Fruit fly (Drosophila melanogaster) whole organism, adult: ENCODE measurements around the gene GstD3.

ENCODE experiments used
- CG11617 ChIP-seq: fragments of 200-800 bp; sonication (Bioruptor generic); optimal IDR thresholded peaks from 2 replicates; lab custom pipeline; 2017; ENCODE audit warnings: mild to moderate bottlenecking, missing biosample characterization, missing genetic modification reagents, missing genetic modification characterization
- CG12768 ChIP-seq: fragments of 200-800 bp; sonication (Bioruptor generic); optimal IDR thresholded peaks from 2 replicates; lab custom pipeline; 2017; ENCODE audit warnings: missing biosample characterization, missing genetic modification characterization, mild to moderate bottlenecking, moderate library complexity, missing genetic modification reagents
- CG14711 ChIP-seq: fragments of 200-800 bp; sonication (Bioruptor generic); optimal IDR thresholded peaks from 2 replicates; lab custom pipeline; 2018; ENCODE audit warnings: missing biosample characterization, mild to moderate bottlenecking, missing genetic modification characterization, moderate library complexity
- CG1620 ChIP-seq: fragments of 200-800 bp; sonication (Bioruptor generic); optimal IDR thresholded peaks from 2 replicates; lab custom pipeline; 2016; ENCODE audit warnings: missing biosample characterization, missing genetic modification characterization
- CG33017 ChIP-seq: fragments of 200-800 bp; sonication (Bioruptor generic); optimal IDR thresholded peaks from 2 replicates; lab custom pipeline; 2018; ENCODE audit warnings: missing biosample characterization, mild to moderate bottlenecking, missing genetic modification characterization, moderate library complexity
- CG5204 ChIP-seq: fragments of 200-800 bp; sonication (Bioruptor generic); optimal IDR thresholded peaks from 2 replicates; lab custom pipeline; 2016; ENCODE audit warnings: missing biosample characterization, missing genetic modification characterization
- CG7045 ChIP-seq: fragments of 200-800 bp; sonication (Bioruptor generic); optimal IDR thresholded peaks from 2 replicates; lab custom pipeline; 2017; ENCODE audit warnings: missing biosample characterization, mild to moderate bottlenecking, missing genetic modification characterization
- CG7101 ChIP-seq: fragments of 200-800 bp; sonication (Bioruptor generic); optimal IDR thresholded peaks from 2 replicates; lab custom pipeline; 2018; ENCODE audit warnings: missing biosample characterization, mild to moderate bottlenecking, missing genetic modification characterization, moderate library complexity
- Clk ChIP-seq: fragments of 200-800 bp; sonication (Bioruptor generic); optimal IDR thresholded peaks from 2 replicates; lab custom pipeline; 2017; ENCODE audit warnings: missing biosample characterization, missing genetic modification characterization
- Crg-1 ChIP-seq: fragments of 200-800 bp; sonication (Bioruptor generic); optimal IDR thresholded peaks from 2 replicates; lab custom pipeline; 2016; ENCODE audit warnings: missing biosample characterization, missing genetic modification characterization
- Hr96 ChIP-seq: fragments of 200-800 bp; sonication (Bioruptor generic); optimal IDR thresholded peaks from 2 replicates; lab custom pipeline; 2016; ENCODE audit warnings: missing biosample characterization, missing genetic modification characterization
- Mnt ChIP-seq: fragments of 200-800 bp; sonication (Bioruptor generic); optimal IDR thresholded peaks from 2 replicates; lab custom pipeline; 2016; ENCODE audit warnings: missing biosample characterization, mild to moderate bottlenecking, missing genetic modification characterization
- bab1 ChIP-seq: fragments of 200-800 bp; sonication (Bioruptor generic); optimal IDR thresholded peaks from 3 replicates; lab custom pipeline; 2019; ENCODE audit warnings: missing biosample characterization, mild to moderate bottlenecking, missing genetic modification characterization, moderate library complexity
- cic ChIP-seq: fragments of 200-800 bp; sonication (Bioruptor generic); optimal IDR thresholded peaks from 2 replicates; lab custom pipeline; 2017; ENCODE audit warnings: missing biosample characterization, mild to moderate bottlenecking, missing genetic modification characterization, moderate library complexity
- cnc ChIP-seq, 2 experiments: fragments of >200 bp; optimal IDR thresholded peaks; 2 replicates each; lab custom pipeline; 2017
- kay ChIP-seq: fragments of 200-800 bp; sonication (Bioruptor generic); peaks from one replicate; lab custom pipeline; 2016; ENCODE audit warnings: missing biosample characterization, missing genetic modification characterization, borderline replicate concordance
- ovo ChIP-seq: fragments of 200-800 bp; sonication (Bioruptor generic); optimal IDR thresholded peaks from 2 replicates; lab custom pipeline; 2016; ENCODE audit warnings: missing biosample characterization, missing genetic modification characterization
- pad ChIP-seq: fragments of 200-800 bp; sonication (Bioruptor generic); optimal IDR thresholded peaks from 3 replicates; lab custom pipeline; 2017; ENCODE audit warnings: missing biosample characterization, missing genetic modification characterization, mild to moderate bottlenecking, moderate library complexity, missing genetic modification reagents
- tj ChIP-seq: fragments of 200-800 bp; sonication (Bioruptor generic); optimal IDR thresholded peaks from 3 replicates; lab custom pipeline; 2017; ENCODE audit warnings: missing biosample characterization, mild to moderate bottlenecking, missing genetic modification characterization, moderate library complexity
- toe ChIP-seq: fragments of 200-800 bp; sonication (Bioruptor generic); optimal IDR thresholded peaks from 2 replicates; lab custom pipeline; 2016; ENCODE audit warnings: missing biosample characterization, missing genetic modification characterization

GstD3 gene

dm6 chr3R:12373800-12374199, 932 bp downstream of the GstD3 start, which contains the start of gene GstD4:
Gene GstD4 (plus strand): TSS chr3R:12374100.
- TF ChIP-seq pad (GFP tag; lab: Kevin White, UChicago) (no peak), ovo (no peak), cnc (optimal IDR thresholded peaks at IDR 0.05; lab: Kevin White, UChicago) (no peak), CG5204 (no peak), CG11617 (GFP tag; lab: Kevin White, UChicago) (no peak), CG7045 (GFP tag; lab: Kevin White, UChicago) (no peak), Hr96 (GFP tag; lab: Kevin White, UChicago) (no peak), toe (GFP tag; lab: Kevin White, UChicago) (no peak), cic (GFP tag; lab: Kevin White, UChicago) (no peak), Mnt (GFP tag; lab: Kevin White, UChicago) (no peak), tj (no peak), CG14711 (no peak), CG33017 (tag; lab: Kevin White, UChicago) (no peak), CG1620 (GFP tag; lab: Kevin White, UChicago) (no peak), kay (GFP tag; lab: Kevin White, UChicago) (no peak), Crg-1 (GFP tag; lab: Kevin White, UChicago) (no peak)

dm6 chr3R:12375258-12375783, 2.5 kb downstream of the GstD3 start, which contains the start of gene GstD5:
Gene GstD5 (plus strand): TSS chr3R:12375733.
- TF ChIP-seq CG12768 (no peak), toe (GFP tag; lab: Kevin White, UChicago) (no peak), CG5204 (no peak), bab1 (GFP tag; lab: Kevin White, UChicago) (no peak), CG1620 (GFP tag; lab: Kevin White, UChicago) (no peak), CG11617 (GFP tag; lab: Kevin White, UChicago) (no peak), tj (no peak), pad (GFP tag; lab: Kevin White, UChicago) (no peak), kay (GFP tag; lab: Kevin White, UChicago) (no peak), Crg-1 (GFP tag; lab: Kevin White, UChicago) (no peak), CG33017 (tag; lab: Kevin White, UChicago) (no peak), CG7101 (tag; lab: Kevin White, UChicago) (no peak), CG7045 (GFP tag; lab: Kevin White, UChicago) (no peak), Hr96 (GFP tag; lab: Kevin White, UChicago) (no peak), ovo (no peak), cnc (optimal IDR thresholded peaks at IDR 0.05; lab: Kevin White, UChicago) (no peak), Mnt (GFP tag; lab: Kevin White, UChicago) (no peak), cic (GFP tag; lab: Kevin White, UChicago) (no peak), CG14711 (no peak)

- no peak for TF ChIP-seq CG1620 (GFP tag; lab: Kevin White, UChicago)
- TF ChIP-seq Hr96 (GFP tag; lab: Kevin White, UChicago): no peak
- TF ChIP-seq toe (GFP tag; lab: Kevin White, UChicago): no peak
- no peak for TF ChIP-seq cnc (optimal IDR thresholded peaks at IDR 0.05; lab: Kevin White, UChicago)
- TF ChIP-seq CG7101 (tag; lab: Kevin White, UChicago): no peak
- no peak for TF ChIP-seq Mnt (GFP tag; lab: Kevin White, UChicago)
- TF ChIP-seq kay (GFP tag; lab: Kevin White, UChicago): no peak
- TF ChIP-seq CG33017 (tag; lab: Kevin White, UChicago): no peak
- no peak for TF ChIP-seq cic (GFP tag; lab: Kevin White, UChicago)
- TF ChIP-seq CG7045 (GFP tag; lab: Kevin White, UChicago): no peak
- TF ChIP-seq CG11617 (GFP tag; lab: Kevin White, UChicago): no peak
- TF ChIP-seq bab1 (GFP tag; lab: Kevin White, UChicago): no peak
- no peak for TF ChIP-seq ovo
- TF ChIP-seq Crg-1 (GFP tag; lab: Kevin White, UChicago): no peak
- TF ChIP-seq CG12768: no peak
- no peak for TF ChIP-seq tj
Measured at dm6 chr3R:12376828-12377227, 4.0 kb downstream of the GstD3 start, which contains the start of gene GstD6. Gene GstD6 (plus strand): TSS chr3R:12377128.

- no peak for TF ChIP-seq CG7045 (GFP tag; lab: Kevin White, UChicago)
- TF ChIP-seq kay (GFP tag; lab: Kevin White, UChicago): peak; percentile 18
Measured at dm6 chr3R:12378200-12378599, 5.3 kb downstream of the GstD3 start, which contains the start of gene GstD7. Gene GstD7 (plus strand): TSS chr3R:12378500.

- TF ChIP-seq CG7045 (GFP tag; lab: Kevin White, UChicago): no peak
- no peak for TF ChIP-seq Clk (GFP tag; lab: Kevin White, UChicago)
- no peak for TF ChIP-seq ovo
- no peak for TF ChIP-seq tj
- no peak for TF ChIP-seq CG12768
- no peak for TF ChIP-seq CG7101 (tag; lab: Kevin White, UChicago)
- TF ChIP-seq Mnt (GFP tag; lab: Kevin White, UChicago): no peak
- no peak for TF ChIP-seq CG5204
- no peak for TF ChIP-seq CG11617 (GFP tag; lab: Kevin White, UChicago)
- no peak for TF ChIP-seq toe (GFP tag; lab: Kevin White, UChicago)
Measured at dm6 chr3R:12379249-12379648, 6.4 kb downstream of the GstD3 start.

dm6 chr3R:12379708-12380107, 6.8 kb downstream of the GstD3 start, which contains the start of gene GstD8:
Gene GstD8 (plus strand): TSS chr3R:12380008.
- TF ChIP-seq CG11617 (GFP tag; lab: Kevin White, UChicago): no peak
